Worm (Caenorhabditis elegans): Measurements from ENCODE around the gene tag-290.

Gene tag-290

ce11 chrV:11613007-11613406 lies at the start of gene tag-290:
Gene tag-290, plus strand, starts transcription at chrV:11613307.
- TF ChIP-seq ttx-3 (tag; optimal IDR thresholded peaks at IDR 0.05) (no peak), T23F11.4 (GFP tag; optimal IDR thresholded peaks at IDR 0.05) (no peak), ceh-48 (tag; optimal IDR thresholded peaks at IDR 0.05) (no peak), nfya-1 (tag; optimal IDR thresholded peaks at IDR 0.05) (no peak), odd-2 (tag; optimal IDR thresholded peaks at IDR 0.05) (no peak), che-1 (tag; optimal IDR thresholded peaks at IDR 0.05) (no peak), mec-3 (tag; optimal IDR thresholded peaks at IDR 0.05; ENCODE audit: borderline replicate concordance) (no peak), nhr-11 (tag; optimal IDR thresholded peaks at IDR 0.05) (no peak), ceh-14 (tag; optimal IDR thresholded peaks at IDR 0.05) (no peak), sox-4 (tag; optimal IDR thresholded peaks at IDR 0.05) (no peak), ahr-1 (tag; optimal IDR thresholded peaks at IDR 0.05) (no peak), hlh-30 (tag; optimal IDR thresholded peaks at IDR 0.05; ENCODE audit: insufficient read depth) (no peak), pag-3 (tag; optimal IDR thresholded peaks at IDR 0.05; ENCODE audit: borderline replicate concordance) (no peak)

ce11 chrV:11564573-11564972 lies 48.5 kb upstream of the tag-290 start, which contains the start of gene srx-87:
Gene srx-87, plus strand, starts transcription at chrV:11564873.
- TF ChIP-seq lim-6 (tag; optimal IDR thresholded peaks at IDR 0.05) = no peak
- no peak for TF ChIP-seq hlh-6 (tag; optimal IDR thresholded peaks at IDR 0.05)
- no peak for TF ChIP-seq rnt-1 (tag; optimal IDR thresholded peaks at IDR 0.05)
- no peak for TF ChIP-seq ceh-6 (GFP tag; optimal IDR thresholded peaks at IDR 0.05)
- no peak for TF ChIP-seq tbx-7 (tag; optimal IDR thresholded peaks at IDR 0.05)
- TF ChIP-seq unc-42 (tag; optimal IDR thresholded peaks at IDR 0.05) = no peak
- no peak for TF ChIP-seq ceh-24 (tag; optimal IDR thresholded peaks at IDR 0.05)
- no peak for TF ChIP-seq ceh-48 (tag; optimal IDR thresholded peaks at IDR 0.05)
- no peak for TF ChIP-seq ceh-45 (GFP tag; IDR thresholded peaks at IDR 0.05)
- TF ChIP-seq pha-2 (tag; optimal IDR thresholded peaks at IDR 0.05) = no peak
- TF ChIP-seq ztf-16 (tag; optimal IDR thresholded peaks at IDR 0.05) = no peak
- TF ChIP-seq nhr-11 (tag; optimal IDR thresholded peaks at IDR 0.05) = no peak
- no peak for TF ChIP-seq madf-2 (tag; optimal IDR thresholded peaks at IDR 0.05)
- no peak for TF ChIP-seq che-1 (tag; optimal IDR thresholded peaks at IDR 0.05)
- no peak for TF ChIP-seq C08G9.2 (tag; optimal IDR thresholded peaks at IDR 0.05)

- TF ChIP-seq ceh-6 (GFP tag; optimal IDR thresholded peaks at IDR 0.05) (no peak), pha-4 (tag; optimal IDR thresholded peaks at IDR 0.05) (no peak), fkh-6 (tag; optimal IDR thresholded peaks at IDR 0.05) (no peak), ceh-22 (tag; optimal IDR thresholded peaks at IDR 0.05) (no peak), ceh-31 (tag; optimal IDR thresholded peaks at IDR 0.05) (no peak), fkh-10 (GFP tag; optimal IDR thresholded peaks at IDR 0.05) (no peak), nhr-232 (tag; optimal IDR thresholded peaks at IDR 0.05) (no peak), madf-2 (tag; optimal IDR thresholded peaks at IDR 0.05) (no peak), dmd-4 (tag; optimal IDR thresholded peaks at IDR 0.05; ENCODE audit: borderline replicate concordance) (no peak), F13H6.1 (tag; optimal IDR thresholded peaks at IDR 0.05) (no peak), Y22D7AL.16 (tag; optimal IDR thresholded peaks at IDR 0.05) (no peak), syd-9 (tag; optimal IDR thresholded peaks at IDR 0.05) (no peak), ref-2 (tag; optimal IDR thresholded peaks at IDR 0.05) (no peak), sox-4 (tag; optimal IDR thresholded peaks at IDR 0.05) (no peak)
These were observed 42.9 kb upstream of the tag-290 start, which contains the start of the genes nhr-101 and pms-2 for ce11 chrV:11570169-11570651. Gene nhr-101, plus strand, starts transcription at chrV:11570476. Gene pms-2, minus strand, starts transcription at chrV:11570601.

- TF ChIP-seq hlh-13 (GFP tag; optimal IDR thresholded peaks at IDR 0.05) (no peak), elt-2 (tag; optimal IDR thresholded peaks at IDR 0.05) (peak; percentile 96), dve-1 (tag; optimal IDR thresholded peaks at IDR 0.05) (peak; percentile 64), mec-3 (tag; optimal IDR thresholded peaks at IDR 0.05; ENCODE audit: borderline replicate concordance) (no peak), ceh-14 (tag; optimal IDR thresholded peaks at IDR 0.05) (no peak)
These were observed 40.2 kb upstream of the tag-290 start, which contains the start of the genes H12C20.7 and nhr-68 for ce11 chrV:11572803-11573490. Gene H12C20.7, minus strand, starts transcription at chrV:11572990. Gene nhr-68, plus strand, starts transcription at chrV:11573440.
